Fruit fly (Drosophila melanogaster): ENCODE measurements around the gene CG7290.

Gene CG7290

dm6 chr3L:20198138-20198559 is 7.7 kb downstream of the CG7290 start, which contains the start of gene CG42674:
Gene CG42674, minus strand, starts transcription at chr3L:20198317.
- TF ChIP-seq Vsx2 (GFP tag; optimal IDR thresholded peaks at IDR 0.05; ENCODE audit: partially characterized antibody) (peak; percentile 6), h (GFP tag; optimal IDR thresholded peaks at IDR 0.05) (peak; percentile 58), Sp1 (GFP tag; optimal IDR thresholded peaks at IDR 0.05) (peak; percentile 24), dsf (GFP tag; optimal IDR thresholded peaks at IDR 0.05; ENCODE audit: borderline replicate concordance) (no peak), brk (GFP tag; optimal IDR thresholded peaks at IDR 0.05) (no peak), sage (GFP tag; optimal IDR thresholded peaks at IDR 0.05) (no peak), N (GFP tag; optimal IDR thresholded peaks at IDR 0.05) (no peak), HLH106 (tag; optimal IDR thresholded peaks at IDR 0.05) (no peak), fru (GFP tag; optimal IDR thresholded peaks at IDR 0.05) (peak; percentile 18), dmrt93B (GFP tag; optimal IDR thresholded peaks at IDR 0.05) (no peak), br (GFP tag; optimal IDR thresholded peaks at IDR 0.05) (peak; percentile 11), Dif (GFP tag; optimal IDR thresholded peaks at IDR 0.05; ENCODE audit: partially characterized antibody) (peak; percentile 72), Hr83 (GFP tag; optimal IDR thresholded peaks at IDR 0.05; ENCODE audit: poor library complexity, severe bottlenecking) (no peak), Myc (optimal IDR thresholded peaks at IDR 0.05) (no peak), Rel (GFP tag; optimal IDR thresholded peaks at IDR 0.05) (no peak), Rel (tag; optimal IDR thresholded peaks at IDR 0.05) (peak; percentile 5), CG32264 (GFP tag; optimal IDR thresholded peaks at IDR 0.05) (no peak), Hr78 (GFP tag; optimal IDR thresholded peaks at IDR 0.05) (no peak), dl (GFP tag; optimal IDR thresholded peaks at IDR 0.05; ENCODE audit: insufficient read depth in 1 of 2, partially characterized antibody in 2 of 2) (peak in 1 of 2 experiments; percentile 15), Mio (GFP tag; optimal IDR thresholded peaks at IDR 0.05) (no peak)

- TF ChIP-seq HLH106 (tag; optimal IDR thresholded peaks at IDR 0.05) (no peak), sage (GFP tag; optimal IDR thresholded peaks at IDR 0.05) (peak; percentile 13)
Measured at dm6 chr3L:20197698-20198097, 8.1 kb downstream of the CG7290 start.

- TF ChIP-seq Mio (GFP tag; optimal IDR thresholded peaks at IDR 0.05) (no peak), CrebA (GFP tag; optimal IDR thresholded peaks at IDR 0.05; ENCODE audit: borderline replicate concordance) (no peak), h (GFP tag; optimal IDR thresholded peaks at IDR 0.05) (no peak), dmrt93B (GFP tag; optimal IDR thresholded peaks at IDR 0.05) (no peak), HLH106 (tag; optimal IDR thresholded peaks at IDR 0.05) (no peak), sage (GFP tag; optimal IDR thresholded peaks at IDR 0.05) (no peak), woc (GFP tag; optimal IDR thresholded peaks at IDR 0.05) (no peak), Abd-B (GFP tag; optimal IDR thresholded peaks at IDR 0.05) (no peak), br (GFP tag; optimal IDR thresholded peaks at IDR 0.05) (no peak), Sp1 (GFP tag; optimal IDR thresholded peaks at IDR 0.05) (no peak), Hr83 (GFP tag; optimal IDR thresholded peaks at IDR 0.05; ENCODE audit: poor library complexity, severe bottlenecking) (no peak), Jra (GFP tag; optimal IDR thresholded peaks at IDR 0.05) (no peak), foxo (GFP tag; optimal IDR thresholded peaks at IDR 0.05) (no peak), rgr (GFP tag; optimal IDR thresholded peaks at IDR 0.05) (no peak), usp (GFP tag; optimal IDR thresholded peaks at IDR 0.05) (no peak), OdsH (GFP tag; optimal IDR thresholded peaks at IDR 0.05) (no peak), tai (GFP tag; optimal IDR thresholded peaks at IDR 0.05) (no peak), Dif (GFP tag; optimal IDR thresholded peaks at IDR 0.05; ENCODE audit: partially characterized antibody) (no peak)
Measured at dm6 chr3L:20197213-20197612, 8.6 kb downstream of the CG7290 start.

- TF ChIP-seq Dfd (GFP tag; optimal IDR thresholded peaks at IDR 0.05): no peak
- TF ChIP-seq Hr83 (GFP tag; optimal IDR thresholded peaks at IDR 0.05; ENCODE audit: poor library complexity, severe bottlenecking): no peak
- no peak for TF ChIP-seq GATAd (GFP tag; optimal IDR thresholded peaks at IDR 0.05)
- TF ChIP-seq dl (GFP tag; optimal IDR thresholded peaks at IDR 0.05; ENCODE audit: insufficient read depth in 1 of 2, partially characterized antibody in 2 of 2): no peak
- TF ChIP-seq woc (GFP tag; optimal IDR thresholded peaks at IDR 0.05): no peak
- TF ChIP-seq CG32264 (GFP tag; optimal IDR thresholded peaks at IDR 0.05): no peak
- TF ChIP-seq jim (GFP tag; optimal IDR thresholded peaks at IDR 0.05): no peak
- no peak for TF ChIP-seq Myc (optimal IDR thresholded peaks at IDR 0.05)
Measured at dm6 chr3L:20196321-20196720, 9.5 kb downstream of the CG7290 start.

dm6 chr3L:20195875-20196274 is 10.0 kb downstream of the CG7290 start:
- TF ChIP-seq Sp1 (GFP tag; optimal IDR thresholded peaks at IDR 0.05) (no peak), br (GFP tag; optimal IDR thresholded peaks at IDR 0.05) (peak; percentile 19), jim (GFP tag; optimal IDR thresholded peaks at IDR 0.05) (no peak), foxo (GFP tag; optimal IDR thresholded peaks at IDR 0.05) (peak in 1 of 2 experiments; percentile 38), OdsH (GFP tag; optimal IDR thresholded peaks at IDR 0.05) (peak; percentile 11), woc (GFP tag; optimal IDR thresholded peaks at IDR 0.05) (peak; percentile 41), ey (GFP tag; optimal IDR thresholded peaks at IDR 0.05) (peak; percentile 53), h (GFP tag; optimal IDR thresholded peaks at IDR 0.05) (peak; percentile 41), psq (GFP tag; optimal IDR thresholded peaks at IDR 0.05) (no peak), Mio (GFP tag; optimal IDR thresholded peaks at IDR 0.05) (no peak), fru (GFP tag; optimal IDR thresholded peaks at IDR 0.05) (peak; percentile 59), GATAd (GFP tag; optimal IDR thresholded peaks at IDR 0.05) (no peak), HLH106 (tag; optimal IDR thresholded peaks at IDR 0.05) (peak; percentile 55), rgr (GFP tag; optimal IDR thresholded peaks at IDR 0.05) (peak; percentile 34)
